Worm (Caenorhabditis elegans): ENCODE measurements around the gene C26B2.7.

- TF ChIP-seq him-1 (tag; optimal IDR thresholded peaks at IDR 0.05) (no peak), W03F9.2 (tag; optimal IDR thresholded peaks at IDR 0.05) (no peak), dao-5 (tag; optimal IDR thresholded peaks at IDR 0.05) (no peak)
These were observed 2.2 kb upstream of the C26B2.7 start, which contains the start of gene C26B2.8 for ce11 chrIV:8013849-8014248.
